Fruit fly (Drosophila melanogaster) whole organism, embryonic: ENCODE results near the gene Bap111.

ENCODE experiments used
- Asciz ChIP-seq: fragments of 200-800 bp; sonication (Bioruptor generic); optimal IDR thresholded peaks from 2 replicates; lab custom pipeline; 2017; ENCODE audit warnings: missing biosample characterization, mild to moderate bottlenecking, missing genetic modification characterization, missing genetic modification reagents
- C15 ChIP-seq: fragments of 200-800 bp; sonication (Bioruptor generic); IDR thresholded peaks from 3 replicates; pipeline ENCODE4 v1.3.6; 2022; ENCODE audit warnings: missing biosample characterization, missing genetic modification characterization
- CG10147 ChIP-seq: fragments of 200-800 bp; sonication (Bioruptor generic); optimal IDR thresholded peaks from 2 replicates; lab custom pipeline; 2019; ENCODE audit warnings: missing biosample characterization, mild to moderate bottlenecking, missing genetic modification characterization, moderate library complexity
- CG12236 ChIP-seq: fragments of 200-800 bp; sonication (Bioruptor generic); optimal IDR thresholded peaks from 2 replicates; lab custom pipeline; 2016; ENCODE audit warnings: missing biosample characterization, missing genetic modification characterization
- CG13624 ChIP-seq: fragments of 200-800 bp; sonication (Bioruptor generic); optimal IDR thresholded peaks from 2 replicates; lab custom pipeline; 2016; ENCODE audit warnings: missing biosample characterization, missing genetic modification characterization
- CG17361 ChIP-seq: fragments of 200-800 bp; sonication (Bioruptor generic); IDR thresholded peaks from 3 replicates; pipeline ENCODE4 v1.3.6; 2022; ENCODE audit warnings: missing biosample characterization, missing genetic modification characterization
- CG34376 ChIP-seq: fragments of 200-800 bp; sonication (Bioruptor generic); optimal IDR thresholded peaks from 2 replicates; lab custom pipeline; 2018; ENCODE audit warnings: missing biosample characterization, mild to moderate bottlenecking, missing genetic modification characterization
- CG4328 ChIP-seq: fragments of 200-800 bp; sonication (Bioruptor generic); optimal IDR thresholded peaks from 3 replicates; lab custom pipeline; 2017; ENCODE audit warnings: missing biosample characterization, missing genetic modification reagents, missing genetic modification characterization
- CG4404 ChIP-seq: fragments of 200-800 bp; sonication (Bioruptor generic); IDR thresholded peaks from 2 replicates; pipeline ENCODE4 v1.3.6; 2022; ENCODE audit warnings: missing biosample characterization, missing genetic modification characterization
- CG4424 ChIP-seq: fragments of 200-800 bp; sonication (Bioruptor generic); optimal IDR thresholded peaks from 3 replicates; lab custom pipeline; 2016; ENCODE audit warnings: missing biosample characterization, missing genetic modification characterization
- CG5180 ChIP-seq: fragments of 200-800 bp; sonication (Bioruptor generic); optimal IDR thresholded peaks from 3 replicates; lab custom pipeline; 2017; ENCODE audit warnings: missing biosample characterization, missing genetic modification characterization, mild to moderate bottlenecking, moderate library complexity, missing genetic modification reagents
- CG5245 ChIP-seq: fragments of 200-800 bp; sonication (Bioruptor generic); optimal IDR thresholded peaks from 3 replicates; lab custom pipeline; 2016; ENCODE audit warnings: missing biosample characterization, missing genetic modification characterization
- CG6175 ChIP-seq: fragments of 200-800 bp; sonication (Bioruptor generic); IDR thresholded peaks from 3 replicates; pipeline ENCODE4 v1.3.6; 2022; ENCODE audit warnings: missing biosample characterization, missing genetic modification characterization
- CG6854 ChIP-seq: fragments of 200-800 bp; sonication (Bioruptor generic); optimal IDR thresholded peaks from 3 replicates; lab custom pipeline; 2017; ENCODE audit warnings: missing biosample characterization, mild to moderate bottlenecking, missing genetic modification characterization
- CG9817 ChIP-seq: fragments of 200-800 bp; sonication (Bioruptor generic); optimal IDR thresholded peaks from 2 replicates; lab custom pipeline; 2018; ENCODE audit warnings: missing biosample characterization, mild to moderate bottlenecking, missing genetic modification characterization, moderate library complexity
- Dbx ChIP-seq: fragments of 200-800 bp; sonication (Bioruptor generic); IDR thresholded peaks from 3 replicates; pipeline ENCODE4 v1.3.6; 2022; ENCODE audit warnings: missing biosample characterization, missing genetic modification characterization
- Deaf1 ChIP-seq: fragments of 200-800 bp; optimal IDR thresholded peaks from 3 replicates; lab custom pipeline; 2019; ENCODE audit warnings: missing biosample characterization, mild to moderate bottlenecking, missing genetic modification characterization, moderate library complexity
- Dp ChIP-seq: fragments of 200-800 bp; sonication (Bioruptor generic); optimal IDR thresholded peaks from 2 replicates; lab custom pipeline; 2018; ENCODE audit warnings: missing biosample characterization, mild to moderate bottlenecking, missing genetic modification characterization, moderate library complexity
- Dref ChIP-seq: fragments of 200-800 bp; sonication (Bioruptor generic); IDR thresholded peaks from 2 replicates; pipeline ENCODE4 v1.3.6; 2022; ENCODE audit warnings: missing biosample characterization, missing genetic modification characterization
- Ets65A ChIP-seq: fragments of 200-800 bp; sonication (Bioruptor generic); peaks from one replicate; lab custom pipeline; 2016; ENCODE audit warnings: missing biosample characterization, missing genetic modification characterization
- Fer1 ChIP-seq: fragments of 200-800 bp; sonication (Bioruptor generic); optimal IDR thresholded peaks from 2 replicates; lab custom pipeline; 2017; ENCODE audit warnings: missing biosample characterization, mild to moderate bottlenecking, missing genetic modification characterization
- GATAe ChIP-seq: fragments of 200-800 bp; sonication (Bioruptor generic); conservative IDR thresholded peaks from 2 replicates; pipeline ENCODE4 v1.3.6; 2022; ENCODE audit warnings: missing biosample characterization, missing genetic modification characterization
- Hand ChIP-seq: fragments of 200-800 bp; sonication (Bioruptor generic); optimal IDR thresholded peaks from 2 replicates; lab custom pipeline; 2017; ENCODE audit warnings: mild to moderate bottlenecking, missing biosample characterization, missing genetic modification reagents, missing genetic modification characterization
- HmgZ ChIP-seq: fragments of 200-800 bp; sonication (Bioruptor generic); optimal IDR thresholded peaks from 2 replicates; lab custom pipeline; 2018; ENCODE audit warnings: missing biosample characterization, mild to moderate bottlenecking, missing genetic modification characterization
- Hr39 ChIP-seq: fragments of >200 bp; optimal IDR thresholded peaks from 2 replicates; lab custom pipeline; 2017
- Mad ChIP-seq: fragments of 200-800 bp; sonication (Bioruptor generic); optimal IDR thresholded peaks from 2 replicates; lab custom pipeline; 2016; ENCODE audit warnings: missing biosample characterization, missing genetic modification characterization
- Med ChIP-seq: fragments of 200-800 bp; sonication (Bioruptor generic); peaks from one replicate; lab custom pipeline; 2016; ENCODE audit warnings: missing biosample characterization, missing genetic modification characterization, mild to moderate bottlenecking, inconsistent platforms, moderate library complexity
- TFAM ChIP-seq: fragments of 200-800 bp; sonication (Bioruptor generic); optimal IDR thresholded peaks from 2 replicates; lab custom pipeline; 2017; ENCODE audit warnings: missing biosample characterization, missing genetic modification characterization, inconsistent platforms
- bowl ChIP-seq: fragments of 200-800 bp; sonication (Bioruptor generic); IDR thresholded peaks from 2 replicates; pipeline ENCODE4 v1.3.6; 2022; ENCODE audit warnings: missing biosample characterization, missing genetic modification characterization
- chif ChIP-seq, 2 experiments: fragments of 200-800 bp; sonication (Bioruptor generic); optimal IDR thresholded peaks; 3 replicates each; lab custom pipeline; 2016; ENCODE audit warnings: missing biosample characterization in 2 of 2, missing genetic modification characterization in 2 of 2
- chinmo ChIP-seq: fragments of 200-800 bp; sonication (Bioruptor generic); IDR thresholded peaks from 4 replicates; pipeline ENCODE4 v1.3.6; 2022; ENCODE audit warnings: missing biosample characterization, missing genetic modification characterization; ENCODE audit not compliant: partially characterized antibody
- danr ChIP-seq: fragments of 200-800 bp; sonication (Bioruptor generic); IDR thresholded peaks from 2 replicates; pipeline ENCODE4 v1.3.6; 2022; ENCODE audit warnings: missing biosample characterization, missing genetic modification characterization
- dmrt99B ChIP-seq: fragments of 200-800 bp; sonication (Bioruptor generic); optimal IDR thresholded peaks from 2 replicates; lab custom pipeline; 2018; ENCODE audit warnings: missing biosample characterization, mild to moderate bottlenecking, missing genetic modification characterization, moderate library complexity
- exex ChIP-seq: fragments of 200-800 bp; sonication (Bioruptor generic); optimal IDR thresholded peaks from 4 replicates; lab custom pipeline; 2018; ENCODE audit warnings: missing biosample characterization, mild to moderate bottlenecking, missing genetic modification characterization, moderate library complexity
- h ChIP-seq: fragments of >200 bp; optimal IDR thresholded peaks from 2 replicates; lab custom pipeline; 2017
- hkb ChIP-seq, 2 experiments: fragments of 200-800 bp in 1 of 2; fragments of >200 bp in 1 of 2; sonication (Bioruptor generic) in 1 of 2; IDR thresholded peaks in 1 of 2; optimal IDR thresholded peaks in 1 of 2; 2 replicates each; pipeline versions ENCODE4 v1.3.6 to Lab custom; 2017 to 2022; ENCODE audit warnings: missing biosample characterization in 1 of 2, missing genetic modification characterization in 1 of 2
- kay ChIP-seq: fragments of 200-800 bp; sonication (Bioruptor generic); optimal IDR thresholded peaks from 2 replicates; lab custom pipeline; 2016; ENCODE audit warnings: missing biosample characterization, missing genetic modification characterization
- klu ChIP-seq: fragments of 200-800 bp; sonication (Bioruptor generic); IDR thresholded peaks from 2 replicates; pipeline ENCODE4 v1.3.6; 2022; ENCODE audit warnings: missing biosample characterization, missing genetic modification characterization
- mirr ChIP-seq: fragments of 200-800 bp; sonication (Bioruptor generic); optimal IDR thresholded peaks from 3 replicates; lab custom pipeline; 2018; ENCODE audit warnings: missing biosample characterization, mild to moderate bottlenecking, missing genetic modification characterization
- oc ChIP-seq: fragments of 200-800 bp; sonication (Bioruptor generic); optimal IDR thresholded peaks from 2 replicates; lab custom pipeline; 2018; ENCODE audit warnings: missing biosample characterization, mild to moderate bottlenecking, missing genetic modification characterization, moderate library complexity
- pan ChIP-seq, 4 experiments: fragments of >200 bp in 3 of 4; fragments of 200-800 bp in 1 of 4; sonication (Bioruptor generic) in 1 of 4; optimal IDR thresholded peaks in 3 of 4; IDR thresholded peaks in 1 of 4; 2 replicates each; pipeline versions ENCODE4 v1.3.6 to Lab custom; 2017 to 2022; ENCODE audit warnings: missing biosample characterization in 2 of 4, missing genetic modification characterization in 2 of 4, mixed read lengths in 1 of 4
- pnt ChIP-seq: fragments of 200-800 bp; sonication (Bioruptor generic); optimal IDR thresholded peaks from 3 replicates; lab custom pipeline; 2016; ENCODE audit warnings: missing biosample characterization, missing genetic modification characterization
- sim ChIP-seq: fragments of 200-800 bp; sonication (Bioruptor generic); IDR thresholded peaks from 2 replicates; pipeline ENCODE4 v1.3.6; 2022; ENCODE audit warnings: missing biosample characterization, missing genetic modification characterization
- so ChIP-seq: fragments of 200-800 bp; sonication (Bioruptor generic); IDR thresholded peaks from 3 replicates; pipeline ENCODE4 v1.3.6; 2022; ENCODE audit warnings: missing biosample characterization, missing genetic modification characterization
- stwl ChIP-seq: fragments of 200-800 bp; sonication (Bioruptor generic); optimal IDR thresholded peaks from 3 replicates; lab custom pipeline; 2018; ENCODE audit warnings: missing biosample characterization, mild to moderate bottlenecking, missing genetic modification characterization, moderate library complexity
- sug ChIP-seq: fragments of 200-800 bp; optimal IDR thresholded peaks from 2 replicates; lab custom pipeline; 2019; ENCODE audit warnings: missing biosample characterization, mild to moderate bottlenecking, missing genetic modification characterization, moderate library complexity
- trh ChIP-seq: fragments of 200-800 bp; sonication (Bioruptor generic); optimal IDR thresholded peaks from 2 replicates; lab custom pipeline; 2016; ENCODE audit warnings: missing biosample characterization, missing genetic modification characterization
- tup ChIP-seq: fragments of 200-800 bp; sonication (Bioruptor generic); optimal IDR thresholded peaks from 2 replicates; lab custom pipeline; 2016; ENCODE audit warnings: missing biosample characterization, mild to moderate bottlenecking, missing genetic modification characterization, moderate library complexity
- zfh2 ChIP-seq: fragments of 200-800 bp; sonication (Bioruptor generic); optimal IDR thresholded peaks from 2 replicates; lab custom pipeline; 2016; ENCODE audit warnings: missing biosample characterization, missing genetic modification characterization

Bap111 gene

DNA sequence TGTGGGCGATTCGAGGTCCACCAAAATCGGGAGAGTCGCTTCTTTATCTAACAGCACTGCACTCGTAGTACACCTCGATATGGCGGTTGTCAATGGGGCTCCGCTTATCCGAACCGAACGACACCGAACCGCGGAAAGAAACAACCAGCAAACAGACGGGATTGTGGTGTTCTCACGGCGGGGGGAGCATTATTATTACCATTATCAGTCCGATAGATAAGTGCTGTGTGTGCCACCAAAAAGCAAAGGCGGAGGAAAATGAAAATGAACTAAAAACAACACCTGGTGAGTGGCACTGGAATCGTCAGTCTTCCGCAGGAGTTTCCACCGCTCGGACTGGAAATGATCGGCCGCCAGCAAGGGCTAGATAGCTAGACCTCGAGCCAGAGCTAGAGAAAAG is 40.7 kb upstream of the Bap111 start, which contains the start of gene AP-1gamma (continued):
- peak; percentile 41 for TF ChIP-seq Med (GFP tag; lab: Kevin White, UChicago)
- no peak for TF ChIP-seq TFAM (GFP tag; lab: Kevin White, UChicago)
- TF ChIP-seq CG6175 (GFP tag; lab: Robert Waterston, UW) = peak; percentile 86
- no peak for TF ChIP-seq dmrt99B
- peak; percentile 82 for TF ChIP-seq Deaf1 (tag; lab: Kevin White, UChicago)
- no peak for TF ChIP-seq danr (GFP tag; lab: Robert Waterston, UW)
- no peak for TF ChIP-seq CG13624
- peak; percentile 7 for TF ChIP-seq HmgZ
- TF ChIP-seq mirr (GFP tag; lab: Kevin White, UChicago) = peak; percentile 78
- TF ChIP-seq pan (optimal IDR thresholded peaks at IDR 0.05; lab: Kevin White, UChicago) = no peak
- no peak for TF ChIP-seq pan (GFP tag; optimal IDR thresholded peaks at IDR 0.05 in 1 of 2, IDR thresholded peaks at IDR 0.05 in 1 of 2)
- peak; percentile 33; the same call in 1 of the 2 replicates for TF ChIP-seq GATAe
- no peak for TF ChIP-seq Hand
- TF ChIP-seq exex (tag; lab: Kevin White, UChicago) = peak; percentile 91
- peak; percentile 93 for TF ChIP-seq sug (tag; lab: Kevin White, UChicago)
- peak; percentile 76 for TF ChIP-seq CG34376 (GFP tag; lab: Kevin White, UChicago)
- TF ChIP-seq CG5180 (GFP tag; lab: Kevin White, UChicago) = peak; percentile 2
- TF ChIP-seq chinmo (GFP tag; lab: Robert Waterston, UW) = 0 out of 4 replicates have a peak, but pooled peaks have one; percentile 47
- 0 out of 3 replicates have a peak, but pooled peaks have one; percentile 18 for TF ChIP-seq Dbx (GFP tag; lab: Robert Waterston, UW)

DNA sequence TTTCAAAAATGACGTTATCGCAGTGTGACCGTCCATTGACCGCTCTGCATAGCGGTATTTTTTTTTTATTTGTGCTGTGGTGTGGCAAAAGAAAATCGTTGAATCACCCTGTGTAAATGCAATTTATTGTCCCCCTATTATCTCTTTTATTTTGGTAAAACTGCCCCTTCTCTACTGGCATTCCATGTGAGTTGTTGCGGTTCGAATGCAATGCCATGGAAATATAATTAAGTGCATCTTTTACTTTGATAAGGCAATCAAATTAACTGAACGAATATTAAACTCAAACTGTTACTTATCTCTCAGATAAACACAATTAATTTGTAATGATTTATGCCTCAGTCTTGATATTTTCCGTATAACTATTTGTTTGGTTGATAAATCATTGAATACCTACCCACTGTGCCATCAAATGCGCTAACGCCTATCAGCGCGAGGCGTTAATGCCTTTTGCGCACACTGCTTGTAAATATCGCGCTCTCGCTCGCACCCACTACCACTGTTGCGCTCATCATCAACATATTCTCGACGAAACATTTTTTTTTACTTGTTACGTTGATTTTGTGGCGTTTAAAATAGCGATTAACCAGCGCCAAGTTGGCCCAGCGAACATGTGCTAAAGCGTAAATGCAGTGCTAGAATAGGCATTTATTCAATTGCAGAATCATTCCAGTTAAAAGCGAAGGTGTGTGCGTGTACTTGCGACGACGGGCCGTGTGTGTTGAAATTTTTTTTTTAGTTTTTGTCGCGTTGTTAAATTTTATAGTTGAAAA is 39.9 kb upstream of the Bap111 start:
- TF ChIP-seq hkb (optimal IDR thresholded peaks at IDR 0.05; lab: Kevin White, UChicago) = no peak
- TF ChIP-seq hkb (GFP tag; IDR thresholded peaks at IDR 0.05; lab: Robert Waterston, UW) = peak; percentile 45; the same call in 1 of the 2 replicates
- peak; percentile 54 for TF ChIP-seq Ets65A (GFP tag; lab: Kevin White, UChicago)
- TF ChIP-seq CG9817 (tag; lab: Kevin White, UChicago) = peak; percentile 38
- peak; percentile 66 for TF ChIP-seq CG4424 (GFP tag; lab: Kevin White, UChicago)
- TF ChIP-seq CG6854 (GFP tag; lab: Kevin White, UChicago) = peak; percentile 3
- no peak for TF ChIP-seq Dref
- TF ChIP-seq Dp = peak; percentile 53
- TF ChIP-seq sim (GFP tag; lab: Robert Waterston, UW) = no peak
- peak; percentile 40 for TF ChIP-seq CG12236 (GFP tag; lab: Kevin White, UChicago)
- peak; percentile 25 for TF ChIP-seq pnt (GFP tag; lab: Kevin White, UChicago)
- TF ChIP-seq Mad = peak; percentile 49
- peak; percentile 43 for TF ChIP-seq Asciz
- TF ChIP-seq CG4404 (GFP tag; lab: Robert Waterston, UW) = peak; percentile 45
- TF ChIP-seq CG17361 (GFP tag; lab: Robert Waterston, UW) = peak; percentile 77
- no peak for TF ChIP-seq C15 (GFP tag; lab: Robert Waterston, UW)
- TF ChIP-seq CG10147 (GFP tag; lab: Kevin White, UChicago) = peak; percentile 15
- TF ChIP-seq chif (GFP tag; optimal IDR thresholded peaks at IDR 0.05; lab: Kevin White, UChicago) = peak; percentile 52 to 66
- TF ChIP-seq kay (GFP tag; lab: Kevin White, UChicago) = no peak
- no peak for TF ChIP-seq CG5245 (GFP tag; lab: Kevin White, UChicago)
- no peak for TF ChIP-seq tup (GFP tag; lab: Kevin White, UChicago)
- no peak for TF ChIP-seq klu (GFP tag; lab: Robert Waterston, UW)
- TF ChIP-seq trh (GFP tag; lab: Kevin White, UChicago) = no peak
- no peak for TF ChIP-seq Fer1 (GFP tag; lab: Kevin White, UChicago)
- no peak for TF ChIP-seq oc (tag; lab: Kevin White, UChicago)
- no peak for TF ChIP-seq Hr39 (lab: Kevin White, UChicago)
- TF ChIP-seq so = no peak
- peak; percentile 18 for TF ChIP-seq stwl (tag; lab: Kevin White, UChicago)
- TF ChIP-seq bowl (GFP tag; lab: Robert Waterston, UW) = no peak
- peak; percentile 49 for TF ChIP-seq zfh2 (GFP tag; lab: Kevin White, UChicago)
- no peak for TF ChIP-seq h (lab: Kevin White, UChicago)
- no peak for TF ChIP-seq CG4328 (GFP tag; lab: Kevin White, UChicago)
